Worm (Caenorhabditis elegans) whole organism, L2 larva: ENCODE measurements around the gene clec-75.

ENCODE experiments used
- C34F6.9 ChIP-seq: fragments of 150-350 bp; optimal IDR thresholded peaks from 2 replicates; lab custom pipeline; 2014; ENCODE audit warnings: missing biosample characterization, missing genetic modification characterization
- F13H6.1 ChIP-seq: sonication (generic microtip); optimal IDR thresholded peaks from 2 replicates; lab custom pipeline; 2016; ENCODE audit warnings: missing genetic modification characterization, missing compliant biosample characterization
- Y55F3AM.14 ChIP-seq: fragments of 200-800 bp; sonication (Bioruptor generic); optimal IDR thresholded peaks from 2 replicates; lab custom pipeline; 2018; ENCODE audit warnings: mild to moderate bottlenecking, missing genetic modification characterization, missing compliant biosample characterization
- ZK546.5 ChIP-seq: sonication (generic microtip); optimal IDR thresholded peaks from 2 replicates; lab custom pipeline; 2017; ENCODE audit warnings: missing biosample characterization, missing genetic modification characterization
- aly-2 ChIP-seq: fragments of 150-350 bp; optimal IDR thresholded peaks from 2 replicates; lab custom pipeline; 2014; ENCODE audit warnings: missing biosample characterization, missing genetic modification characterization
- ama-1 ChIP-seq: fragments of 150-350 bp; optimal IDR thresholded peaks from 2 replicates; lab custom pipeline; 2018; ENCODE audit warnings: inconsistent platforms
- blmp-1 ChIP-seq: sonication (generic microtip); optimal IDR thresholded peaks from 2 replicates; lab custom pipeline; 2017; ENCODE audit warnings: missing genetic modification characterization, mild to moderate bottlenecking, missing compliant biosample characterization, antibody characterized with exemption, moderate library complexity; ENCODE audit not compliant: insufficient read depth
- ceh-82 ChIP-seq: fragments of 150-350 bp; optimal IDR thresholded peaks from 2 replicates; lab custom pipeline; 2014; ENCODE audit warnings: missing biosample characterization, missing genetic modification characterization
- dmd-4 ChIP-seq: sonication (generic microtip); optimal IDR thresholded peaks from 2 replicates; lab custom pipeline; 2017; ENCODE audit warnings: missing biosample characterization, missing genetic modification characterization
- egl-27 ChIP-seq: sonication (generic microtip); optimal IDR thresholded peaks from 3 replicates; lab custom pipeline; 2017; ENCODE audit warnings: missing biosample characterization, missing genetic modification reagents, missing genetic modification characterization
- elt-1 ChIP-seq: fragments of 150-350 bp; optimal IDR thresholded peaks from 2 replicates; lab custom pipeline; 2014; ENCODE audit warnings: missing biosample characterization, missing genetic modification characterization
- elt-3 ChIP-seq: sonication (generic microtip); optimal IDR thresholded peaks from 2 replicates; lab custom pipeline; 2017; ENCODE audit warnings: missing biosample characterization, missing genetic modification characterization
- fos-1 ChIP-seq: fragments of 150-350 bp; optimal IDR thresholded peaks from 2 replicates; lab custom pipeline; 2014; ENCODE audit warnings: missing biosample characterization, missing genetic modification characterization
- lin-11 ChIP-seq: fragments of 150-350 bp; sonication (generic microtip); optimal IDR thresholded peaks from 2 replicates; lab custom pipeline; 2014; ENCODE audit warnings: missing biosample characterization, missing genetic modification characterization, inconsistent platforms, mixed read lengths
- lin-13 ChIP-seq: fragments of 150-350 bp; optimal IDR thresholded peaks from 2 replicates; lab custom pipeline; 2014; ENCODE audit warnings: missing biosample characterization, missing genetic modification reagents, missing genetic modification characterization
- lin-39 ChIP-seq: fragments of 150-350 bp; optimal IDR thresholded peaks from 2 replicates; lab custom pipeline; 2014; ENCODE audit warnings: missing biosample characterization, missing genetic modification reagents, missing genetic modification characterization
- lsy-2 ChIP-seq, 2 experiments: fragments of 150-350 bp in 1 of 2; sonication (generic microtip) in 1 of 2; optimal IDR thresholded peaks; 2 replicates each; lab custom pipeline; 2014 to 2017; ENCODE audit warnings: missing biosample characterization in 2 of 2, missing genetic modification characterization in 2 of 2
- mbf-1 ChIP-seq: sonication (generic microtip); optimal IDR thresholded peaks from 2 replicates; lab custom pipeline; 2017; ENCODE audit warnings: missing biosample characterization, missing genetic modification characterization
- mdl-1 ChIP-seq, 2 experiments: fragments of 150-350 bp in 1 of 2; sonication (generic microtip) in 1 of 2; optimal IDR thresholded peaks; 2 replicates each; lab custom pipeline; 2017; ENCODE audit warnings: missing biosample characterization in 2 of 2, missing genetic modification characterization in 2 of 2
- nhr-10 ChIP-seq: sonication (generic microtip); optimal IDR thresholded peaks from 2 replicates; lab custom pipeline; 2017; ENCODE audit warnings: missing biosample characterization, missing genetic modification characterization
- nhr-11 ChIP-seq: fragments of 150-350 bp; optimal IDR thresholded peaks from 2 replicates; lab custom pipeline; 2014; ENCODE audit warnings: missing biosample characterization, missing genetic modification characterization
- nhr-12 ChIP-seq: fragments of 150-350 bp; optimal IDR thresholded peaks from 2 replicates; lab custom pipeline; 2014; ENCODE audit warnings: missing biosample characterization, missing genetic modification characterization
- nhr-21 ChIP-seq: fragments of 150-350 bp; optimal IDR thresholded peaks from 2 replicates; lab custom pipeline; 2014; ENCODE audit warnings: missing biosample characterization, missing genetic modification characterization
- nhr-23 ChIP-seq: fragments of 150-350 bp; optimal IDR thresholded peaks from 2 replicates; lab custom pipeline; 2014; ENCODE audit warnings: missing biosample characterization, missing genetic modification reagents, missing genetic modification characterization
- nhr-237 ChIP-seq: fragments of 150-350 bp; optimal IDR thresholded peaks from 2 replicates; lab custom pipeline; 2014; ENCODE audit warnings: missing biosample characterization, missing genetic modification characterization
- nhr-25 ChIP-seq: fragments of 150-350 bp; sonication (generic microtip); optimal IDR thresholded peaks from 3 replicates; lab custom pipeline; 2014; ENCODE audit warnings: missing biosample characterization, missing genetic modification characterization
- peb-1 ChIP-seq: fragments of 150-350 bp; optimal IDR thresholded peaks from 2 replicates; lab custom pipeline; 2014; ENCODE audit warnings: missing biosample characterization, missing genetic modification characterization
- sem-4 ChIP-seq: fragments of 150-350 bp; optimal IDR thresholded peaks from 2 replicates; lab custom pipeline; 2014; ENCODE audit warnings: missing biosample characterization, missing genetic modification reagents, missing genetic modification characterization
- skn-1 ChIP-seq: sonication (generic microtip); optimal IDR thresholded peaks from 2 replicates; lab custom pipeline; 2017; ENCODE audit warnings: missing biosample characterization, missing genetic modification characterization
- sma-3 ChIP-seq: sonication (generic microtip); optimal IDR thresholded peaks from 2 replicates; lab custom pipeline; 2016; ENCODE audit warnings: missing genetic modification reagents, missing genetic modification characterization, missing compliant biosample characterization
- sma-9 ChIP-seq, 2 experiments: fragments of 150-350 bp in 1 of 2; sonication (generic microtip) in 1 of 2; optimal IDR thresholded peaks; 2 replicates each; lab custom pipeline; 2014 to 2016; ENCODE audit warnings: missing genetic modification characterization in 2 of 2, mild to moderate bottlenecking in 1 of 2, missing biosample characterization in 1 of 2, missing compliant biosample characterization in 1 of 2, missing genetic modification reagents in 1 of 2, moderate library complexity in 1 of 2
- unc-39 ChIP-seq: fragments of 150-350 bp; optimal IDR thresholded peaks from 2 replicates; lab custom pipeline; 2014; ENCODE audit warnings: missing biosample characterization, missing genetic modification characterization
- unc-55 ChIP-seq: fragments of 150-350 bp; sonication (generic microtip); optimal IDR thresholded peaks from 3 replicates; lab custom pipeline; 2014; ENCODE audit warnings: missing biosample characterization, missing genetic modification reagents, missing genetic modification characterization
- unc-62 ChIP-seq: fragments of 150-350 bp; optimal IDR thresholded peaks from 2 replicates; lab custom pipeline; 2014; ENCODE audit warnings: missing biosample characterization, missing genetic modification reagents, missing genetic modification characterization
- zag-1 ChIP-seq: fragments of 150-350 bp; optimal IDR thresholded peaks from 2 replicates; lab custom pipeline; 2014; ENCODE audit warnings: missing biosample characterization, missing genetic modification characterization
- ztf-1 ChIP-seq: fragments of 200-800 bp; sonication (Bioruptor generic); conservative IDR thresholded peaks from 2 replicates; pipeline ENCODE4 v1.3.6; 2022; ENCODE audit warnings: missing genetic modification characterization, missing compliant biosample characterization
- ztf-11 ChIP-seq: sonication (generic microtip); optimal IDR thresholded peaks from 2 replicates; lab custom pipeline; 2017; ENCODE audit warnings: missing biosample characterization, missing genetic modification characterization
- ztf-4 ChIP-seq: fragments of 150-350 bp; optimal IDR thresholded peaks from 2 replicates; lab custom pipeline; 2014; ENCODE audit warnings: missing biosample characterization, missing genetic modification characterization

clec-75 gene

ce11 chrIV:3999662-4000061 lies 39.1 kb downstream of the clec-75 start:
- no peak for TF ChIP-seq elt-1 (tag; lab: Kevin White, UChicago)
- no peak for TF ChIP-seq nhr-12
- no peak for TF ChIP-seq unc-55 (GFP tag; lab: Kevin White, UChicago)
- no peak for TF ChIP-seq nhr-21 (tag; lab: Kevin White, UChicago)
- no peak for TF ChIP-seq ztf-4
- no peak for TF ChIP-seq mbf-1 (tag; lab: Kevin White, UChicago)
- no peak for TF ChIP-seq lin-13
- TF ChIP-seq ZK546.5 (tag; lab: Kevin White, UChicago): no peak
- no peak for TF ChIP-seq fos-1 (tag; lab: Kevin White, UChicago)
- TF ChIP-seq sma-3 (GFP tag; lab: Kevin White, UChicago): no peak
- TF ChIP-seq nhr-25 (tag; lab: Kevin White, UChicago): no peak
- TF ChIP-seq ceh-82 (tag; lab: Kevin White, UChicago): no peak
- TF ChIP-seq lsy-2 (tag; optimal IDR thresholded peaks at IDR 0.05; lab: Kevin White, UChicago): no peak
- no peak for TF ChIP-seq aly-2 (tag; lab: Kevin White, UChicago)

ce11 chrIV:4004221-4004620 lies 43.7 kb downstream of the clec-75 start:
- no peak for TF ChIP-seq aly-2 (tag; lab: Kevin White, UChicago)
- no peak for TF ChIP-seq nhr-237 (tag; lab: Kevin White, UChicago)
- TF ChIP-seq ztf-11 (tag; lab: Kevin White, UChicago): no peak
- TF ChIP-seq Y55F3AM.14 (GFP tag; lab: Kevin White, UChicago): no peak
- TF ChIP-seq nhr-21 (tag; lab: Kevin White, UChicago): no peak
- TF ChIP-seq sma-9 (GFP tag; optimal IDR thresholded peaks at IDR 0.05; lab: Kevin White, UChicago): no peak
- TF ChIP-seq sma-9 (tag; optimal IDR thresholded peaks at IDR 0.05; lab: Kevin White, UChicago): no peak
- TF ChIP-seq blmp-1 (tag; lab: Kevin White, UChicago): no peak
- no peak for TF ChIP-seq nhr-11 (tag; lab: Kevin White, UChicago)
- no peak for TF ChIP-seq ceh-82 (tag; lab: Kevin White, UChicago)
- no peak for TF ChIP-seq F13H6.1
- no peak for TF ChIP-seq mdl-1 (tag; optimal IDR thresholded peaks at IDR 0.05; lab: Kevin White, UChicago)
- no peak for TF ChIP-seq peb-1 (tag; lab: Kevin White, UChicago)
- TF ChIP-seq sem-4 (tag; lab: Kevin White, UChicago): no peak
- no peak for TF ChIP-seq unc-39 (tag; lab: Kevin White, UChicago)

- no peak for TF ChIP-seq dmd-4 (tag; lab: Kevin White, UChicago)
- TF ChIP-seq ZK546.5 (tag; lab: Kevin White, UChicago): no peak
- no peak for TF ChIP-seq unc-62
- TF ChIP-seq zag-1 (tag; lab: Kevin White, UChicago): peak; percentile 49
- TF ChIP-seq nhr-23: no peak
- TF ChIP-seq sma-3 (GFP tag; lab: Kevin White, UChicago): no peak
- TF ChIP-seq unc-55 (GFP tag; lab: Kevin White, UChicago): no peak
- TF ChIP-seq skn-1 (tag; lab: Kevin White, UChicago): no peak
- no peak for TF ChIP-seq ceh-82 (tag; lab: Kevin White, UChicago)
Measured at ce11 chrIV:4005166-4005565, 44.6 kb downstream of the clec-75 start.

ce11 chrIV:4007697-4008096 lies 47.2 kb downstream of the clec-75 start, which contains the start of gene W02C12.2:
TSS of gene W02C12.2 (minus strand) at chrIV:4007973.
- TF ChIP-seq unc-55 (GFP tag; lab: Kevin White, UChicago) (no peak), C34F6.9 (tag; lab: Kevin White, UChicago) (peak; percentile 38)

ce11 chrIV:4008440-4008839 lies 47.9 kb downstream of the clec-75 start:
- no peak for TF ChIP-seq nhr-21 (tag; lab: Kevin White, UChicago)
- peak; percentile 65 for TF ChIP-seq blmp-1 (tag; lab: Kevin White, UChicago)

ce11 chrIV:4009923-4010322 lies 49.4 kb downstream of the clec-75 start:
- TF ChIP-seq sem-4 (tag; lab: Kevin White, UChicago) (no peak), ZK546.5 (tag; lab: Kevin White, UChicago) (no peak), elt-3 (tag; lab: Kevin White, UChicago) (no peak), lin-11 (no peak), lin-39 (tag; lab: Kevin White, UChicago) (no peak), skn-1 (tag; lab: Kevin White, UChicago) (no peak), elt-1 (tag; lab: Kevin White, UChicago) (no peak), lin-13 (no peak), Y55F3AM.14 (GFP tag; lab: Kevin White, UChicago) (no peak), peb-1 (tag; lab: Kevin White, UChicago) (no peak), ztf-1 (GFP tag; lab: Robert Waterston, UW) (no peak), zag-1 (tag; lab: Kevin White, UChicago) (no peak), lsy-2 (tag; optimal IDR thresholded peaks at IDR 0.05; lab: Kevin White, UChicago) (no peak), nhr-10 (no peak), ama-1 (no peak), nhr-23 (no peak), egl-27 (no peak)
